Fruit fly (Drosophila melanogaster) whole organism: ENCODE measurements around the gene CG33511.

Source experiments
- EcR ChIP-seq, 2 experiments: fragments of >200 bp; optimal IDR thresholded peaks; 2 replicates each; lab custom pipeline; 2017; ENCODE audit warnings: missing biosample characterization in 2 of 2, missing genetic modification characterization in 2 of 2, missing genetic modification reagents in 2 of 2
- pan ChIP-seq: fragments of >200 bp; optimal IDR thresholded peaks from 2 replicates; lab custom pipeline; 2017
- psq ChIP-seq: fragments of >200 bp; optimal IDR thresholded peaks from 2 replicates; lab custom pipeline; 2017

dm6 chr2L:21038723-21039122 lies 43.6 kb downstream of the CG33511 start:
- TF ChIP-seq psq (no peak), EcR (GFP tag; optimal IDR thresholded peaks at IDR 0.05; lab: Kevin White, UChicago) (no peak), pan (lab: Kevin White, UChicago) (no peak)
